Worm (Caenorhabditis elegans): Measurements from ENCODE around the gene F21D5.6.

The F21D5.6 gene

DNA sequence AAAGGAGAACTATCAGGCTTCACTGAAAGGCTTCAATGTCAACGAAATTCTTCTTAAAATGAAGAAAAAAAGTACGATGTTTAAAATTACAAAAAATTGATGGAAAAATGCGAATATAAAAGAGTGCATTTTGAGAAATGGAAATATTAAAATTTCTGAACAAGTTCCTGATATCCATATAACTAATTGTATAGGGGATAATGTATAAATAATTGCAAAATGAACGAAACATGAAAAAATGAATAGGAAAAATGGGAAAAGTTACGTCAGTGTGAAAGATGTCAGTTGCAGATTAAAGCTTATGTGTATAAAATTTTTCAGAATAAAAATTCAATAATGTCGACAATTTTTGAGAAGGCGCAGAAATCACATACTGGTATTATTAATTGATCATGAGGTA is 33.1 kb downstream of the F21D5.6 start:
- TF ChIP-seq unc-62 (GFP tag; optimal IDR thresholded peaks at IDR 0.05), result no peak

- TF ChIP-seq unc-62 (GFP tag; optimal IDR thresholded peaks at IDR 0.05), result no peak
These were observed 35.7 kb downstream of the F21D5.6 start, which contains the start of gene H23L24.4 for ce11 chrIV:8705504-8705903. TSS of gene H23L24.4 (minus strand) at chrIV:8705604.

- TF ChIP-seq unc-62 (GFP tag; optimal IDR thresholded peaks at IDR 0.05), result no peak
These were observed 43.8 kb downstream of the F21D5.6 start, which contains the start of gene ttll-11 for ce11 chrIV:8697436-8697835. TSS of gene ttll-11 (plus strand) at chrIV:8697736.

DNA sequence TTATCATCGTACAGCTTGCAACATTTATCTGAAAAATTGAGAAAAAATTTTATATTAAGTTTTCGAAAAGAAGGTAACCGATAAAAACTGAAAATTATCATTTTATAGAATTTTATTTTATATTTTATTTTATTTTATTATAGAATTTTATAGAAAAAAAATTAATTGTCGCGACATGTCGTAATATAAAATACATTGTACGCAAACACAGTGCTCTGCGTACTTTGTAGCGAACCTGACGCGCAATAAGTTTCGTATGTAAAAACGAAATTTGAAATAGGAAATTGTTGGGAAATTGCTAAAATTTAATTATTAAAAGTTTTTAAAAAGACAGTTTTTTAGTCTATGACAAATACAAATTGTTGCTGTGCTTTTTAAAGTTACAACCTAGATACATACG is 49.7 kb downstream of the F21D5.6 start, which contains the start of the genes hst-1 and ints-6:
TSS of gene hst-1 (minus strand) at position 28 of the 400 bp plus-strand sequence.
TSS of gene ints-6 (plus strand) at position 260 of the 400 bp plus-strand sequence.
- TF ChIP-seq unc-62 (GFP tag; optimal IDR thresholded peaks at IDR 0.05), result no peak

All from whole organism, dauer.